Worm (Caenorhabditis elegans) whole organism, L4 larva: ENCODE results near the gene Y57E12AL.2.

ENCODE experiments used
- dpl-1 ChIP-seq: fragments of 150-350 bp; optimal IDR thresholded peaks from 2 replicates; lab custom pipeline; 2014; ENCODE audit warnings: missing biosample characterization, missing genetic modification reagents, missing genetic modification characterization
- dve-1 ChIP-seq: sonication (generic microtip); optimal IDR thresholded peaks from 2 replicates; lab custom pipeline; 2017; ENCODE audit warnings: antibody characterized with exemption, mild to moderate bottlenecking, missing genetic modification characterization, missing compliant biosample characterization; ENCODE audit not compliant: insufficient read depth
- lin-13 ChIP-seq: fragments of 150-350 bp; optimal IDR thresholded peaks from 2 replicates; lab custom pipeline; 2014; ENCODE audit warnings: missing biosample characterization, missing genetic modification reagents, missing genetic modification characterization
- nhr-11 ChIP-seq: fragments of 150-350 bp; optimal IDR thresholded peaks from 2 replicates; lab custom pipeline; 2014; ENCODE audit warnings: missing biosample characterization, missing genetic modification characterization
- unc-130 ChIP-seq: sonication (generic microtip); optimal IDR thresholded peaks from 2 replicates; lab custom pipeline; 2016; ENCODE audit warnings: missing genetic modification reagents, missing genetic modification characterization, missing compliant biosample characterization
- unc-62 ChIP-seq, 3 experiments: fragments of 150-350 bp in 1 of 3; sonication (generic microtip); optimal IDR thresholded peaks in 2 of 3; peaks in 1 of 3; 1 replicate in 1 of 3; 2 replicates in 2 of 3; lab custom pipeline; 2014 to 2017; ENCODE audit warnings: missing biosample characterization in 3 of 3, missing genetic modification characterization in 3 of 3, missing genetic modification reagents in 3 of 3, missing genotype in 1 of 3

ce11 chrV:7096129-7096730 lies 38.3 kb downstream of the Y57E12AL.2 start:
- no peak for TF ChIP-seq unc-130 (GFP tag; lab: Kevin White, UChicago)
- TF ChIP-seq nhr-11 (tag; lab: Kevin White, UChicago): no peak
- peak; percentile 24 for TF ChIP-seq dve-1 (tag; lab: Kevin White, UChicago)
- no peak for TF ChIP-seq lin-13 (GFP tag; lab: Kevin White, UChicago)
- no peak for TF ChIP-seq dpl-1
- no peak for TF ChIP-seq unc-62 (GFP tag; optimal IDR thresholded peaks at IDR 0.05 in 1 of 2; lab: Kevin White, UChicago)
- no peak for TF ChIP-seq unc-62 (tag; optimal IDR thresholded peaks at IDR 0.05; lab: Kevin White, UChicago)
